Fruit fly (Drosophila melanogaster) whole organism, embryonic: ENCODE results near the gene OtopLc.

Experiments used
- Asciz ChIP-seq: fragments of 200-800 bp; sonication (Bioruptor generic); optimal IDR thresholded peaks from 2 replicates; lab custom pipeline; 2017; ENCODE audit warnings: missing biosample characterization, mild to moderate bottlenecking, missing genetic modification characterization, missing genetic modification reagents
- Bgb ChIP-seq: fragments of 200-800 bp; sonication (Bioruptor generic); IDR thresholded peaks from 2 replicates; pipeline ENCODE4 v1.3.6; 2022; ENCODE audit warnings: missing biosample characterization, missing genetic modification characterization; ENCODE audit not compliant: partially characterized antibody
- CG10209 ChIP-seq: fragments of 200-800 bp; sonication (Bioruptor generic); optimal IDR thresholded peaks from 3 replicates; lab custom pipeline; 2017; ENCODE audit warnings: missing biosample characterization, mild to moderate bottlenecking, missing genetic modification characterization, missing genetic modification reagents
- CG10267 ChIP-seq: fragments of 200-800 bp; sonication (Bioruptor generic); optimal IDR thresholded peaks from 2 replicates; lab custom pipeline; 2018; ENCODE audit warnings: missing biosample characterization, mild to moderate bottlenecking, missing genetic modification characterization, moderate library complexity
- CG10321 ChIP-seq: fragments of 200-800 bp; sonication (Bioruptor generic); IDR thresholded peaks from 2 replicates; pipeline ENCODE4 v1.3.6; 2022; ENCODE audit warnings: missing biosample characterization, missing genetic modification characterization
- CG1529 ChIP-seq: fragments of 200-800 bp; sonication (Bioruptor generic); optimal IDR thresholded peaks from 3 replicates; lab custom pipeline; 2018; ENCODE audit warnings: missing biosample characterization, missing genetic modification characterization
- CG18476 ChIP-seq: fragments of 200-800 bp; sonication (Bioruptor generic); optimal IDR thresholded peaks from 2 replicates; lab custom pipeline; 2016; ENCODE audit warnings: missing biosample characterization, mild to moderate bottlenecking, missing genetic modification characterization
- CG18619 ChIP-seq: fragments of 200-800 bp; sonication (Bioruptor generic); optimal IDR thresholded peaks from 3 replicates; lab custom pipeline; 2017; ENCODE audit warnings: missing biosample characterization, mild to moderate bottlenecking, missing genetic modification characterization
- CG2120 ChIP-seq: fragments of 200-800 bp; sonication (Bioruptor generic); optimal IDR thresholded peaks from 3 replicates; lab custom pipeline; 2016; ENCODE audit warnings: missing biosample characterization, missing genetic modification characterization
- CG30020 ChIP-seq: fragments of 200-800 bp; optimal IDR thresholded peaks from 2 replicates; lab custom pipeline; 2019; ENCODE audit warnings: missing biosample characterization, mild to moderate bottlenecking, missing genetic modification characterization, moderate library complexity
- CG32767 ChIP-seq: fragments of 200-800 bp; sonication (Bioruptor generic); IDR thresholded peaks from 2 replicates; pipeline ENCODE4 v1.3.6; 2022; ENCODE audit warnings: missing biosample characterization, missing genetic modification characterization
- CG3281 ChIP-seq: fragments of 200-800 bp; sonication (Bioruptor generic); optimal IDR thresholded peaks from 3 replicates; lab custom pipeline; 2017; ENCODE audit warnings: missing biosample characterization, mild to moderate bottlenecking, missing genetic modification characterization
- CG33213 ChIP-seq: fragments of 200-800 bp; sonication (Bioruptor generic); optimal IDR thresholded peaks from 3 replicates; lab custom pipeline; 2016; ENCODE audit warnings: missing biosample characterization, missing genetic modification characterization
- CG34422 ChIP-seq: fragments of 200-800 bp; sonication (Bioruptor generic); IDR thresholded peaks from 3 replicates; pipeline ENCODE4 v1.3.6; 2022; ENCODE audit warnings: missing biosample characterization, missing genetic modification characterization
- CG4328 ChIP-seq: fragments of 200-800 bp; sonication (Bioruptor generic); optimal IDR thresholded peaks from 3 replicates; lab custom pipeline; 2017; ENCODE audit warnings: missing biosample characterization, missing genetic modification reagents, missing genetic modification characterization
- CG4424 ChIP-seq: fragments of 200-800 bp; sonication (Bioruptor generic); optimal IDR thresholded peaks from 3 replicates; lab custom pipeline; 2016; ENCODE audit warnings: missing biosample characterization, missing genetic modification characterization
- CG4854 ChIP-seq: fragments of 200-800 bp; sonication (Bioruptor generic); optimal IDR thresholded peaks from 2 replicates; lab custom pipeline; 2016; ENCODE audit warnings: missing biosample characterization, missing genetic modification characterization, inconsistent platforms
- CG5180 ChIP-seq: fragments of 200-800 bp; sonication (Bioruptor generic); optimal IDR thresholded peaks from 3 replicates; lab custom pipeline; 2017; ENCODE audit warnings: missing biosample characterization, missing genetic modification characterization, mild to moderate bottlenecking, moderate library complexity, missing genetic modification reagents
- CG5245 ChIP-seq: fragments of 200-800 bp; sonication (Bioruptor generic); optimal IDR thresholded peaks from 3 replicates; lab custom pipeline; 2016; ENCODE audit warnings: missing biosample characterization, missing genetic modification characterization
- CG7839 ChIP-seq: fragments of 200-800 bp; sonication (Bioruptor generic); optimal IDR thresholded peaks from 3 replicates; lab custom pipeline; 2018; ENCODE audit warnings: missing biosample characterization, mild to moderate bottlenecking, missing genetic modification characterization, moderate library complexity
- CG8388 ChIP-seq: fragments of 200-800 bp; sonication (Bioruptor generic); optimal IDR thresholded peaks from 2 replicates; lab custom pipeline; 2019; ENCODE audit warnings: missing biosample characterization, mild to moderate bottlenecking, missing genetic modification characterization, moderate library complexity
- CG8478 ChIP-seq: fragments of >200 bp; optimal IDR thresholded peaks from 2 replicates; lab custom pipeline; 2018
- CG9727 ChIP-seq: fragments of 200-800 bp; sonication (Bioruptor generic); optimal IDR thresholded peaks from 3 replicates; lab custom pipeline; 2017; ENCODE audit warnings: missing biosample characterization, mild to moderate bottlenecking, missing genetic modification characterization
- Dip3 ChIP-seq: fragments of 200-800 bp; sonication (Bioruptor generic); optimal IDR thresholded peaks from 3 replicates; lab custom pipeline; 2016; ENCODE audit warnings: missing biosample characterization, missing genetic modification characterization
- Fer2 ChIP-seq: fragments of 200-800 bp; sonication (Bioruptor generic); optimal IDR thresholded peaks from 2 replicates; lab custom pipeline; 2018; ENCODE audit warnings: missing biosample characterization, mild to moderate bottlenecking, missing genetic modification characterization, moderate library complexity
- HHEX ChIP-seq: fragments of 200-800 bp; sonication (Bioruptor generic); optimal IDR thresholded peaks from 3 replicates; lab custom pipeline; 2017; ENCODE audit warnings: missing biosample characterization, mild to moderate bottlenecking, missing genetic modification characterization, missing genetic modification reagents
- HLH3B ChIP-seq: fragments of 200-800 bp; sonication (Bioruptor generic); IDR thresholded peaks from 2 replicates; pipeline ENCODE4 v1.3.6; 2022; ENCODE audit warnings: missing biosample characterization, missing genetic modification characterization
- HmgZ ChIP-seq: fragments of 200-800 bp; sonication (Bioruptor generic); optimal IDR thresholded peaks from 2 replicates; lab custom pipeline; 2018; ENCODE audit warnings: missing biosample characterization, mild to moderate bottlenecking, missing genetic modification characterization
- Lhr ChIP-seq: fragments of 200-800 bp; sonication (Bioruptor generic); optimal IDR thresholded peaks from 3 replicates; lab custom pipeline; 2017; ENCODE audit warnings: mild to moderate bottlenecking, missing biosample characterization, missing genetic modification reagents, missing genetic modification characterization
- Mrtf ChIP-seq: fragments of 200-800 bp; sonication (Bioruptor generic); IDR thresholded peaks from 3 replicates; pipeline ENCODE4 v1.3.6; 2022; ENCODE audit warnings: missing biosample characterization, missing genetic modification characterization
- NFAT ChIP-seq: fragments of 200-800 bp; sonication (Bioruptor generic); IDR thresholded peaks from 2 replicates; pipeline ENCODE4 v1.3.6; 2022; ENCODE audit warnings: missing biosample characterization, missing genetic modification characterization
- NK7.1 ChIP-seq: fragments of 200-800 bp; sonication (Bioruptor generic); optimal IDR thresholded peaks from 3 replicates; lab custom pipeline; 2016; ENCODE audit warnings: missing biosample characterization, missing genetic modification characterization
- Nf-YA ChIP-seq: fragments of 200-800 bp; sonication (Bioruptor generic); IDR thresholded peaks from 2 replicates; pipeline ENCODE4 v1.3.6; 2022; ENCODE audit warnings: missing biosample characterization, missing genetic modification characterization
- Rx ChIP-seq: fragments of 200-800 bp; sonication (Bioruptor generic); IDR thresholded peaks from 2 replicates; pipeline ENCODE4 v1.3.6; 2022; ENCODE audit warnings: missing biosample characterization, missing genetic modification characterization
- Sry-δ ChIP-seq: fragments of 200-800 bp; sonication (Bioruptor generic); optimal IDR thresholded peaks from 2 replicates; lab custom pipeline; 2016; ENCODE audit warnings: missing biosample characterization, missing genetic modification characterization
- aop ChIP-seq: fragments of 200-800 bp; sonication (Bioruptor generic); IDR thresholded peaks from 2 replicates; pipeline ENCODE4 v1.3.6; 2022; ENCODE audit warnings: missing biosample characterization, missing genetic modification characterization
- bab2 ChIP-seq: fragments of 200-800 bp; sonication (Bioruptor generic); optimal IDR thresholded peaks from 2 replicates; lab custom pipeline; 2016; ENCODE audit warnings: missing biosample characterization, missing genetic modification characterization
- chif ChIP-seq, 2 experiments: fragments of 200-800 bp; sonication (Bioruptor generic); optimal IDR thresholded peaks; 3 replicates each; lab custom pipeline; 2016; ENCODE audit warnings: missing biosample characterization in 2 of 2, missing genetic modification characterization in 2 of 2
- chm ChIP-seq: fragments of 200-800 bp; sonication (Bioruptor generic); IDR thresholded peaks from 2 replicates; pipeline ENCODE4 v1.3.6; 2022; ENCODE audit warnings: missing biosample characterization, missing genetic modification characterization
- dimm ChIP-seq: fragments of 200-800 bp; sonication (Bioruptor generic); IDR thresholded peaks from 2 replicates; pipeline ENCODE4 v1.3.6; 2022; ENCODE audit warnings: missing biosample characterization, missing genetic modification characterization
- disco-r ChIP-seq: fragments of 200-800 bp; sonication (Bioruptor generic); optimal IDR thresholded peaks from 2 replicates; lab custom pipeline; 2016; ENCODE audit warnings: missing biosample characterization, missing genetic modification characterization
- emc ChIP-seq: fragments of 200-800 bp; sonication (Bioruptor generic); optimal IDR thresholded peaks from 2 replicates; lab custom pipeline; 2016; ENCODE audit warnings: missing biosample characterization, missing genetic modification characterization
- fu2 ChIP-seq: fragments of 200-800 bp; sonication (Bioruptor generic); optimal IDR thresholded peaks from 2 replicates; lab custom pipeline; 2016; ENCODE audit warnings: missing biosample characterization, missing genetic modification characterization
- inv ChIP-seq: fragments of 200-800 bp; sonication (Bioruptor generic); IDR thresholded peaks from 2 replicates; pipeline ENCODE4 v1.3.6; 2022; ENCODE audit warnings: missing biosample characterization, missing genetic modification characterization; ENCODE audit not compliant: partially characterized antibody
- knrl ChIP-seq: fragments of 200-800 bp; sonication (Bioruptor generic); IDR thresholded peaks from 3 replicates; pipeline ENCODE4 v1.3.6; 2022; ENCODE audit warnings: missing biosample characterization, missing genetic modification characterization; ENCODE audit not compliant: partially characterized antibody
- org-1 ChIP-seq: fragments of 200-800 bp; sonication (Bioruptor generic); optimal IDR thresholded peaks from 2 replicates; lab custom pipeline; 2017; ENCODE audit warnings: missing biosample characterization, missing genetic modification characterization
- ranshi ChIP-seq: fragments of 200-800 bp; sonication (Bioruptor generic); IDR thresholded peaks from 2 replicates; pipeline ENCODE4 v1.3.6; 2022; ENCODE audit warnings: missing biosample characterization, missing genetic modification characterization
- sens-2 ChIP-seq: fragments of 200-800 bp; sonication (Bioruptor generic); IDR thresholded peaks from 2 replicates; pipeline ENCODE4 v1.3.6; 2022; ENCODE audit warnings: missing biosample characterization, missing genetic modification characterization
- slou ChIP-seq: fragments of 200-800 bp; sonication (Bioruptor generic); optimal IDR thresholded peaks from 3 replicates; lab custom pipeline; 2016; ENCODE audit warnings: missing biosample characterization, missing genetic modification characterization
- trh ChIP-seq: fragments of 200-800 bp; sonication (Bioruptor generic); optimal IDR thresholded peaks from 2 replicates; lab custom pipeline; 2016; ENCODE audit warnings: missing biosample characterization, missing genetic modification characterization
- ttk ChIP-seq: fragments of 200-800 bp; sonication (Bioruptor generic); IDR thresholded peaks from 2 replicates; pipeline ENCODE4 v2.1.2; 2022; ENCODE audit warnings: missing biosample characterization, missing genetic modification characterization
- tx ChIP-seq: fragments of 200-800 bp; sonication (Bioruptor generic); optimal IDR thresholded peaks from 2 replicates; lab custom pipeline; 2016; ENCODE audit warnings: missing biosample characterization, missing genetic modification characterization
- vvl ChIP-seq: fragments of 200-800 bp; sonication (Bioruptor generic); IDR thresholded peaks from 2 replicates; pipeline ENCODE4 v1.3.6; 2022; ENCODE audit warnings: missing biosample characterization, missing genetic modification characterization

The OtopLc gene

dm6 chrX:5678178-5678470, 15.5 kb upstream of the OtopLc start:
- TF ChIP-seq CG32767: no peak
- TF ChIP-seq CG34422: no peak
- no peak for TF ChIP-seq aop (GFP tag; lab: Robert Waterston, UW)
- no peak for TF ChIP-seq fu2 (GFP tag; lab: Kevin White, UChicago)
- no peak for TF ChIP-seq CG4328 (GFP tag; lab: Kevin White, UChicago)
- TF ChIP-seq HmgZ (tag; lab: Kevin White, UChicago): no peak
- peak; percentile 31 for TF ChIP-seq HHEX (GFP tag; lab: Kevin White, UChicago)
- no peak for TF ChIP-seq CG18476 (GFP tag; lab: Kevin White, UChicago)
- TF ChIP-seq CG30020 (tag; lab: Kevin White, UChicago): no peak
- TF ChIP-seq slou (GFP tag; lab: Kevin White, UChicago): no peak
- TF ChIP-seq CG4854 (GFP tag; lab: Kevin White, UChicago): no peak
- no peak for TF ChIP-seq CG10267 (tag; lab: Kevin White, UChicago)
- TF ChIP-seq CG3281 (GFP tag; lab: Kevin White, UChicago): no peak
- no peak for TF ChIP-seq CG1529 (GFP tag; lab: Kevin White, UChicago)
- TF ChIP-seq HLH3B (GFP tag; lab: Robert Waterston, UW): no peak
- no peak for TF ChIP-seq CG4424 (GFP tag; lab: Kevin White, UChicago)
- TF ChIP-seq CG7839 (tag; lab: Kevin White, UChicago): no peak
- TF ChIP-seq CG18619 (GFP tag; lab: Kevin White, UChicago): peak; percentile 3
- peak; percentile 19 for TF ChIP-seq CG5180 (GFP tag; lab: Kevin White, UChicago)
- TF ChIP-seq Asciz (GFP tag; lab: Kevin White, UChicago): peak; percentile 48
- no peak for TF ChIP-seq emc (GFP tag; lab: Kevin White, UChicago)
- no peak for TF ChIP-seq org-1 (GFP tag; lab: Kevin White, UChicago)
- no peak for TF ChIP-seq ranshi
- no peak for TF ChIP-seq tx (GFP tag; lab: Kevin White, UChicago)
- TF ChIP-seq dimm (GFP tag; lab: Robert Waterston, UW): no peak
- TF ChIP-seq CG5245 (GFP tag; lab: Kevin White, UChicago): no peak
- TF ChIP-seq CG33213: no peak
- no peak for TF ChIP-seq chm (GFP tag; lab: Robert Waterston, UW)
- no peak for TF ChIP-seq inv (GFP tag; lab: Robert Waterston, UW)
- TF ChIP-seq CG9727 (GFP tag; lab: Kevin White, UChicago): peak; percentile 42
- TF ChIP-seq Mrtf (GFP tag; lab: Robert Waterston, UW): 0 out of 3 replicates have a peak, but pooled peaks have one; percentile 3
- peak in 1 of 2 experiments; percentile 40 for TF ChIP-seq chif (GFP tag; optimal IDR thresholded peaks at IDR 0.05; lab: Kevin White, UChicago)
- no peak for TF ChIP-seq ttk
- TF ChIP-seq sens-2 (GFP tag; lab: Robert Waterston, UW): no peak
- no peak for TF ChIP-seq vvl
- no peak for TF ChIP-seq NFAT (GFP tag; lab: Robert Waterston, UW)
- no peak for TF ChIP-seq Sry-δ
- TF ChIP-seq disco-r (GFP tag; lab: Kevin White, UChicago): no peak
- TF ChIP-seq Rx (GFP tag; lab: Robert Waterston, UW): no peak; the same call in 1 of the 2 replicates
- TF ChIP-seq CG10321 (GFP tag; lab: Robert Waterston, UW): no peak
- TF ChIP-seq Fer2 (tag; lab: Kevin White, UChicago): no peak
- no peak for TF ChIP-seq CG8478 (lab: Kevin White, UChicago)
- peak; percentile 22 for TF ChIP-seq CG10209
- no peak for TF ChIP-seq CG8388
- TF ChIP-seq CG2120 (GFP tag; lab: Kevin White, UChicago): no peak
- peak; percentile 1 for TF ChIP-seq NK7.1
- TF ChIP-seq Nf-YA (GFP tag; lab: Robert Waterston, UW): no peak
- TF ChIP-seq Bgb (GFP tag; lab: Robert Waterston, UW): no peak
- TF ChIP-seq bab2 (GFP tag; lab: Kevin White, UChicago): no peak
- TF ChIP-seq trh (GFP tag; lab: Kevin White, UChicago): peak; percentile 29
- no peak for TF ChIP-seq Lhr (GFP tag; lab: Kevin White, UChicago)
- no peak for TF ChIP-seq knrl (GFP tag; lab: Robert Waterston, UW)
- no peak for TF ChIP-seq Dip3 (GFP tag; lab: Kevin White, UChicago)
